Fruit fly (Drosophila melanogaster) whole organism, embryonic: ENCODE results near the gene Rtca.

Source experiments
- Awh ChIP-seq: fragments of 200-800 bp; sonication (Bioruptor generic); IDR thresholded peaks from 2 replicates; pipeline ENCODE4, ENCODE4 v1.3.6; 2022; ENCODE audit warnings: missing biosample characterization, missing genetic modification characterization
- B-H2 ChIP-seq: fragments of 200-800 bp; sonication (Bioruptor generic); optimal IDR thresholded peaks from 2 replicates; lab custom pipeline; 2018; ENCODE audit warnings: missing biosample characterization, mild to moderate bottlenecking, missing genetic modification characterization
- CG10654 ChIP-seq: fragments of 200-800 bp; sonication (Bioruptor generic); optimal IDR thresholded peaks from 2 replicates; lab custom pipeline; 2016; ENCODE audit warnings: missing biosample characterization, missing genetic modification characterization
- CG11085 ChIP-seq: fragments of 200-800 bp; sonication (Bioruptor generic); IDR thresholded peaks from 2 replicates; pipeline ENCODE4 v1.3.6; 2022; ENCODE audit warnings: missing biosample characterization, missing genetic modification characterization
- CG11560 ChIP-seq: fragments of 200-800 bp; sonication (Bioruptor generic); IDR thresholded peaks from 3 replicates; pipeline ENCODE4 v1.3.6; 2022; ENCODE audit warnings: missing biosample characterization, missing genetic modification characterization
- CG1233 ChIP-seq: fragments of 200-800 bp; sonication (Bioruptor generic); optimal IDR thresholded peaks from 4 replicates; lab custom pipeline; 2018; ENCODE audit warnings: missing biosample characterization, mild to moderate bottlenecking, missing genetic modification characterization
- CG13894 ChIP-seq: fragments of 200-800 bp; sonication (Bioruptor generic); optimal IDR thresholded peaks from 3 replicates; lab custom pipeline; 2018; ENCODE audit warnings: missing biosample characterization, mild to moderate bottlenecking, missing genetic modification characterization, moderate library complexity
- CG14441 ChIP-seq: fragments of 200-800 bp; sonication (Bioruptor generic); IDR thresholded peaks from 2 replicates; pipeline ENCODE4 v1.3.6; 2022; ENCODE audit warnings: missing biosample characterization, missing genetic modification characterization
- CG15011 ChIP-seq: fragments of 200-800 bp; sonication (Bioruptor generic); optimal IDR thresholded peaks from 3 replicates; lab custom pipeline; 2018; ENCODE audit warnings: missing biosample characterization, mild to moderate bottlenecking, missing genetic modification characterization
- CG15269 ChIP-seq: fragments of 200-800 bp; sonication (Bioruptor generic); optimal IDR thresholded peaks from 2 replicates; lab custom pipeline; 2018; ENCODE audit warnings: missing biosample characterization, mild to moderate bottlenecking, missing genetic modification characterization, moderate library complexity
- CG15601 ChIP-seq: fragments of 200-800 bp; sonication (Bioruptor generic); optimal IDR thresholded peaks from 3 replicates; lab custom pipeline; 2019; ENCODE audit warnings: missing biosample characterization, mild to moderate bottlenecking, missing genetic modification characterization, moderate library complexity
- CG1602 ChIP-seq: fragments of 200-800 bp; sonication (Bioruptor generic); optimal IDR thresholded peaks from 3 replicates; lab custom pipeline; 2016; ENCODE audit warnings: missing biosample characterization, missing genetic modification characterization
- CG17361 ChIP-seq: fragments of 200-800 bp; sonication (Bioruptor generic); IDR thresholded peaks from 3 replicates; pipeline ENCODE4 v1.3.6; 2022; ENCODE audit warnings: missing biosample characterization, missing genetic modification characterization
- CG18476 ChIP-seq: fragments of 200-800 bp; sonication (Bioruptor generic); optimal IDR thresholded peaks from 2 replicates; lab custom pipeline; 2016; ENCODE audit warnings: missing biosample characterization, mild to moderate bottlenecking, missing genetic modification characterization
- CG34422 ChIP-seq: fragments of 200-800 bp; sonication (Bioruptor generic); IDR thresholded peaks from 3 replicates; pipeline ENCODE4 v1.3.6; 2022; ENCODE audit warnings: missing biosample characterization, missing genetic modification characterization
- CG3726 ChIP-seq: fragments of 200-800 bp; sonication (Bioruptor generic); IDR thresholded peaks from 3 replicates; pipeline ENCODE4, ENCODE4 v1.3.6; 2022; ENCODE audit warnings: missing biosample characterization, missing genetic modification characterization
- CG4328 ChIP-seq: fragments of 200-800 bp; sonication (Bioruptor generic); optimal IDR thresholded peaks from 3 replicates; lab custom pipeline; 2017; ENCODE audit warnings: missing biosample characterization, missing genetic modification reagents, missing genetic modification characterization
- CG4404 ChIP-seq: fragments of 200-800 bp; sonication (Bioruptor generic); IDR thresholded peaks from 2 replicates; pipeline ENCODE4 v1.3.6; 2022; ENCODE audit warnings: missing biosample characterization, missing genetic modification characterization
- CG9727 ChIP-seq: fragments of 200-800 bp; sonication (Bioruptor generic); optimal IDR thresholded peaks from 3 replicates; lab custom pipeline; 2017; ENCODE audit warnings: missing biosample characterization, mild to moderate bottlenecking, missing genetic modification characterization
- Camta ChIP-seq: fragments of 200-800 bp; sonication (Bioruptor generic); optimal IDR thresholded peaks from 2 replicates; lab custom pipeline; 2016; ENCODE audit warnings: missing biosample characterization, missing genetic modification characterization
- CoRest ChIP-seq: fragments of 200-800 bp; sonication (Bioruptor generic); optimal IDR thresholded peaks from 3 replicates; lab custom pipeline; 2018; ENCODE audit warnings: missing biosample characterization, mild to moderate bottlenecking, missing genetic modification characterization, moderate library complexity
- Dad ChIP-seq: fragments of 200-800 bp; sonication (Bioruptor generic); optimal IDR thresholded peaks from 3 replicates; lab custom pipeline; 2016; ENCODE audit warnings: missing biosample characterization, missing genetic modification characterization
- E2f1 ChIP-seq: fragments of 200-800 bp; sonication (Bioruptor generic); IDR thresholded peaks from 2 replicates; pipeline ENCODE4 v1.3.6; 2022; ENCODE audit warnings: missing biosample characterization, missing genetic modification characterization
- ERR ChIP-seq: fragments of 200-800 bp; sonication (Bioruptor generic); optimal IDR thresholded peaks from 2 replicates; lab custom pipeline; 2016; ENCODE audit warnings: missing biosample characterization, missing genetic modification characterization
- Ets97D ChIP-seq: fragments of 200-800 bp; sonication (Bioruptor generic); optimal IDR thresholded peaks from 3 replicates; lab custom pipeline; 2016; ENCODE audit warnings: missing biosample characterization, missing genetic modification characterization
- Fer1 ChIP-seq: fragments of 200-800 bp; sonication (Bioruptor generic); optimal IDR thresholded peaks from 2 replicates; lab custom pipeline; 2017; ENCODE audit warnings: missing biosample characterization, mild to moderate bottlenecking, missing genetic modification characterization
- Mrtf ChIP-seq: fragments of 200-800 bp; sonication (Bioruptor generic); IDR thresholded peaks from 3 replicates; pipeline ENCODE4 v1.3.6; 2022; ENCODE audit warnings: missing biosample characterization, missing genetic modification characterization
- NC2β ChIP-seq: fragments of 200-800 bp; sonication (Bioruptor generic); optimal IDR thresholded peaks from 2 replicates; lab custom pipeline; 2016; ENCODE audit warnings: missing biosample characterization, missing genetic modification characterization
- Rfx ChIP-seq: fragments of 200-800 bp; sonication (Bioruptor generic); IDR thresholded peaks from 2 replicates; pipeline ENCODE4 v1.3.6; 2022; ENCODE audit warnings: missing biosample characterization, missing genetic modification characterization
- abd-A ChIP-seq: fragments of 200-800 bp; sonication (Bioruptor generic); optimal IDR thresholded peaks from 3 replicates; lab custom pipeline; 2019; ENCODE audit warnings: missing biosample characterization, mild to moderate bottlenecking, missing genetic modification characterization, moderate library complexity
- bab2 ChIP-seq: fragments of 200-800 bp; sonication (Bioruptor generic); optimal IDR thresholded peaks from 2 replicates; lab custom pipeline; 2016; ENCODE audit warnings: missing biosample characterization, missing genetic modification characterization
- bbx ChIP-seq: fragments of 200-800 bp; sonication (Bioruptor generic); IDR thresholded peaks from 2 replicates; pipeline ENCODE4 v1.3.6; 2022; ENCODE audit warnings: missing biosample characterization, missing genetic modification characterization; ENCODE audit not compliant: partially characterized antibody
- bcd ChIP-seq: fragments of 200-800 bp; sonication (Bioruptor generic); optimal IDR thresholded peaks from 2 replicates; lab custom pipeline; 2017; ENCODE audit warnings: missing biosample characterization, mild to moderate bottlenecking, missing genetic modification characterization
- caup ChIP-seq: fragments of 200-800 bp; sonication (Bioruptor generic); optimal IDR thresholded peaks from 3 replicates; lab custom pipeline; 2017; ENCODE audit warnings: missing biosample characterization, mild to moderate bottlenecking, missing genetic modification characterization, moderate library complexity; ENCODE audit not compliant: severe bottlenecking
- exex ChIP-seq: fragments of 200-800 bp; sonication (Bioruptor generic); optimal IDR thresholded peaks from 4 replicates; lab custom pipeline; 2018; ENCODE audit warnings: missing biosample characterization, mild to moderate bottlenecking, missing genetic modification characterization, moderate library complexity
- gem ChIP-seq: fragments of 200-800 bp; sonication (Bioruptor generic); optimal IDR thresholded peaks from 2 replicates; lab custom pipeline; 2019; ENCODE audit warnings: missing biosample characterization, mild to moderate bottlenecking, missing genetic modification characterization, moderate library complexity
- hkb ChIP-seq, 2 experiments: fragments of 200-800 bp in 1 of 2; fragments of >200 bp in 1 of 2; sonication (Bioruptor generic) in 1 of 2; IDR thresholded peaks in 1 of 2; optimal IDR thresholded peaks in 1 of 2; 2 replicates each; pipeline versions ENCODE4 v1.3.6 to Lab custom; 2017 to 2022; ENCODE audit warnings: missing biosample characterization in 1 of 2, missing genetic modification characterization in 1 of 2
- kah ChIP-seq: fragments of 200-800 bp; sonication (Bioruptor generic); optimal IDR thresholded peaks from 2 replicates; lab custom pipeline; 2018; ENCODE audit warnings: missing biosample characterization, mild to moderate bottlenecking, missing genetic modification characterization
- lab ChIP-seq: fragments of 200-800 bp; sonication (Bioruptor generic); optimal IDR thresholded peaks from 3 replicates; lab custom pipeline; 2017; ENCODE audit warnings: missing biosample characterization, missing genetic modification characterization, mild to moderate bottlenecking, moderate library complexity, missing genetic modification reagents
- maf-S ChIP-seq: fragments of 200-800 bp; sonication (Bioruptor generic); optimal IDR thresholded peaks from 2 replicates; lab custom pipeline; 2016; ENCODE audit warnings: missing biosample characterization, missing genetic modification characterization
- pho ChIP-seq: fragments of 200-800 bp; sonication (Bioruptor generic); optimal IDR thresholded peaks from 2 replicates; lab custom pipeline; 2016; ENCODE audit warnings: missing biosample characterization, missing genetic modification characterization
- pzg ChIP-seq: fragments of 200-800 bp; sonication (Bioruptor generic); optimal IDR thresholded peaks from 3 replicates; lab custom pipeline; 2018; ENCODE audit warnings: missing biosample characterization, mild to moderate bottlenecking, missing genetic modification characterization, moderate library complexity
- run ChIP-seq: fragments of 200-800 bp; sonication (Bioruptor generic); optimal IDR thresholded peaks from 3 replicates; lab custom pipeline; 2018; ENCODE audit warnings: missing biosample characterization, mild to moderate bottlenecking, missing genetic modification characterization
- shn ChIP-seq: fragments of 200-800 bp; sonication (Bioruptor generic); optimal IDR thresholded peaks from 3 replicates; lab custom pipeline; 2016; ENCODE audit warnings: missing biosample characterization, missing genetic modification characterization
- slbo ChIP-seq: fragments of 200-800 bp; sonication (Bioruptor generic); IDR thresholded peaks from 2 replicates; pipeline ENCODE4 v1.3.6; 2022; ENCODE audit warnings: missing biosample characterization, missing genetic modification characterization
- sr ChIP-seq: fragments of 200-800 bp; sonication (Bioruptor generic); IDR thresholded peaks from 3 replicates; pipeline ENCODE4 v1.3.6; 2022; ENCODE audit warnings: missing biosample characterization, missing genetic modification characterization
- stwl ChIP-seq: fragments of 200-800 bp; sonication (Bioruptor generic); optimal IDR thresholded peaks from 3 replicates; lab custom pipeline; 2018; ENCODE audit warnings: missing biosample characterization, mild to moderate bottlenecking, missing genetic modification characterization, moderate library complexity
- wor ChIP-seq: fragments of 200-800 bp; sonication (Bioruptor generic); IDR thresholded peaks from 2 replicates; pipeline ENCODE4 v1.3.6; 2022; ENCODE audit warnings: missing biosample characterization, missing genetic modification characterization

The Rtca gene

dm6 chrX:2094072-2094761 is 22.0 kb downstream of the Rtca start, which contains the start of gene csw (continued):
- TF ChIP-seq CG13894 (tag; lab: Kevin White, UChicago) (peak; percentile 19), CG3726 (no peak), CG17361 (GFP tag; lab: Robert Waterston, UW) (peak; percentile 31; the same call in 1 of the 3 replicates), Mrtf (GFP tag; lab: Robert Waterston, UW) (0 out of 3 replicates have a peak, but pooled peaks have one; percentile 15), CG15601 (tag; lab: Kevin White, UChicago) (peak; percentile 40), CG14441 (GFP tag; lab: Robert Waterston, UW) (0 out of 2 replicates have a peak, but pooled peaks have one; percentile 12), bab2 (GFP tag; lab: Kevin White, UChicago) (peak; percentile 6), pho (GFP tag; lab: Kevin White, UChicago) (peak; percentile 46), NC2β (peak; percentile 44), maf-S (GFP tag; lab: Kevin White, UChicago) (peak; percentile 38), CG1233 (no peak), CG10654 (GFP tag; lab: Kevin White, UChicago) (no peak), pzg (GFP tag; lab: Kevin White, UChicago) (peak; percentile 96), CG15011 (no peak), E2f1 (GFP tag; lab: Robert Waterston, UW) (peak; percentile 17; the same call in 1 of the 2 replicates), exex (no peak), CG11085 (0 out of 2 replicates have a peak, but pooled peaks have one; percentile 34), CG1602 (no peak), gem (tag; lab: Kevin White, UChicago) (peak; percentile 32), slbo (GFP tag; lab: Robert Waterston, UW) (peak; percentile 76), kah (GFP tag; lab: Kevin White, UChicago) (no peak), hkb (optimal IDR thresholded peaks at IDR 0.05; lab: Kevin White, UChicago) (peak; percentile 53), hkb (GFP tag; IDR thresholded peaks at IDR 0.05; lab: Robert Waterston, UW) (no peak), CG4328 (GFP tag; lab: Kevin White, UChicago) (no peak), CG18476 (peak; percentile 11), ERR (peak; percentile 19), Rfx (GFP tag; lab: Robert Waterston, UW) (peak; percentile 59), B-H2 (GFP tag; lab: Kevin White, UChicago) (peak; percentile 57), lab (GFP tag; lab: Kevin White, UChicago) (peak; percentile 3), caup (GFP tag; lab: Kevin White, UChicago) (peak; percentile 22), Awh (GFP tag; lab: Robert Waterston, UW) (no peak), bbx (peak; percentile 48; the same call in 1 of the 2 replicates), abd-A (tag; lab: Kevin White, UChicago) (peak; percentile 0), CG15269 (tag; lab: Kevin White, UChicago) (peak; percentile 5), sr (GFP tag; lab: Robert Waterston, UW) (no peak), bcd (peak; percentile 30), CG9727 (GFP tag; lab: Kevin White, UChicago) (peak; percentile 2), CG34422 (GFP tag; lab: Robert Waterston, UW) (peak; percentile 52; the same call in 2 of the 3 replicates), Dad (GFP tag; lab: Kevin White, UChicago) (peak; percentile 26), shn (GFP tag; lab: Kevin White, UChicago) (peak; percentile 44), CG11560 (tag; lab: Robert Waterston, UW) (0 out of 3 replicates have a peak, but pooled peaks have one; percentile 15), Ets97D (peak; percentile 91), Fer1 (GFP tag; lab: Kevin White, UChicago) (peak; percentile 33), CoRest (tag; lab: Kevin White, UChicago) (peak; percentile 57), Camta (GFP tag; lab: Kevin White, UChicago) (peak; percentile 12), run (tag; lab: Kevin White, UChicago) (no peak), CG4404 (GFP tag; lab: Robert Waterston, UW) (peak; percentile 32; the same call in 1 of the 2 replicates), wor (GFP tag; lab: Robert Waterston, UW) (no peak), stwl (peak; percentile 54)
